Fruit fly (Drosophila melanogaster): Measurements from ENCODE around the gene Tollo.

DNA sequence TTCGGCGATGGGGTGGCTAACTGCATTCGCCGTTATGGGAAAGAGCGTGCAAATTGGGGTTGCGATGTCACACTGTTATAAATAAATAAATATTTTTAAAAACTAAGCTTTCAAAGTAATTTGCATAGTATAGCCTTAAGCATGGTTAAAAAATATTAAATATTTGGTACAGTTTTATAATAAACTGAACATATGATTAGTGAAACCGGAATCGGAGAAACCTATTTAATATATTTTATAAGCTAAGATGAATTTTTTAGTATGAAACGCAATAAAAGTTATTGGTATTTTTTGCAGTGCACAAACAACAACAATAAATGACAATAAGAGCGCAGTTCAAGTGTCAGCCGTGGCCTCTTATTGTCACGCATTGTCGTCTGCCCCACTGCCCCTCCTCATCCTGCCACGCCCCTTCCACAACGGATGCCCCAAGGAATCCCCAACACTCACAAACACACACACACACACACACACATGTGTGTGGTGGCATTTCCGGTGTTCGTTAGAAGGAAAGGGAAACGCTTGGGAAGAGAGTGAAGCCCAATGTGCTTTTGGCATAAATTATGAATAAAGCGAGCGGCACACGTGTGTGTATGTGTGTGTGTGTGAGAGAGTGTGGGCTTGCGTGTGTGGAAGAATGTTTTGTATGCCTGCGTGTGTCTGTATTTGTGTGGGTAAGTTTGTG lies 40.2 kb downstream of the Tollo start:
- no peak for TF ChIP-seq Vsx2 (GFP tag; optimal IDR thresholded peaks at IDR 0.05; ENCODE audit: partially characterized antibody)
- no peak for TF ChIP-seq OdsH (GFP tag; optimal IDR thresholded peaks at IDR 0.05)
- TF ChIP-seq tai (GFP tag; optimal IDR thresholded peaks at IDR 0.05) = no peak

All from whole organism, wandering third instar larva.